Worm (Caenorhabditis elegans): ENCODE measurements around the gene C30A5.10.

ce11 chrIII:8201117-8201516, 8.6 kb downstream of the C30A5.10 start, which contains the start of gene unc-36:
- TF ChIP-seq mml-1 (tag; optimal IDR thresholded peaks at IDR 0.05) (no peak), nhr-77 (tag; optimal IDR thresholded peaks at IDR 0.05) (no peak)
